Fruit fly (Drosophila melanogaster) whole organism, pupa: ENCODE data around the gene CG33965.
A peak's percentile ranks its signal among the peaks of the same experiment; 100 is the strongest.

Experiments
- CG10348 ChIP-seq: fragments of 200-800 bp; sonication (Bioruptor generic); IDR thresholded peaks from 2 replicates; pipeline ENCODE4 v1.3.6; 2022; ENCODE audit warnings: missing biosample characterization, missing genetic modification characterization
- CG12605 ChIP-seq: fragments of 200-800 bp; sonication (Bioruptor generic); IDR thresholded peaks from 2 replicates; pipeline ENCODE4 v1.3.6; 2022; ENCODE audit warnings: missing biosample characterization, missing genetic modification characterization
- CG13204 ChIP-seq: fragments of 200-800 bp; sonication (Bioruptor generic); optimal IDR thresholded peaks from 2 replicates; lab custom pipeline; 2018; ENCODE audit warnings: missing biosample characterization, mild to moderate bottlenecking, missing genetic modification characterization, moderate library complexity
- CG14655 ChIP-seq: fragments of 200-800 bp; sonication (Bioruptor generic); optimal IDR thresholded peaks from 3 replicates; lab custom pipeline; 2017; ENCODE audit warnings: mild to moderate bottlenecking, missing biosample characterization, missing genetic modification reagents, missing genetic modification characterization
- CG15710 ChIP-seq: fragments of 200-800 bp; sonication (Bioruptor generic); optimal IDR thresholded peaks from 2 replicates; lab custom pipeline; 2018; ENCODE audit warnings: missing biosample characterization, mild to moderate bottlenecking, missing genetic modification characterization, moderate library complexity
- CG17806 ChIP-seq: fragments of 200-800 bp; sonication (Bioruptor generic); optimal IDR thresholded peaks from 2 replicates; lab custom pipeline; 2018; ENCODE audit warnings: missing biosample characterization, mild to moderate bottlenecking, missing genetic modification characterization, moderate library complexity
- CG32121 ChIP-seq: fragments of 200-800 bp; sonication (Bioruptor generic); IDR thresholded peaks from 2 replicates; pipeline ENCODE4 v1.3.6; 2022; ENCODE audit warnings: missing biosample characterization, missing genetic modification characterization
- CG34367 ChIP-seq: fragments of 200-800 bp; sonication (Bioruptor generic); optimal IDR thresholded peaks from 2 replicates; lab custom pipeline; 2018; ENCODE audit warnings: missing biosample characterization, mild to moderate bottlenecking, missing genetic modification characterization
- CG4496 ChIP-seq: fragments of 200-800 bp; sonication (Bioruptor generic); IDR thresholded peaks from 3 replicates; pipeline ENCODE4 v1.3.6; 2022; ENCODE audit warnings: missing biosample characterization, missing genetic modification characterization
- CG8159 ChIP-seq: fragments of 200-800 bp; sonication (Bioruptor generic); optimal IDR thresholded peaks from 3 replicates; lab custom pipeline; 2018; ENCODE audit warnings: missing biosample characterization, mild to moderate bottlenecking, missing genetic modification characterization, moderate library complexity
- CG8301 ChIP-seq: fragments of 200-800 bp; sonication (Bioruptor generic); optimal IDR thresholded peaks from 2 replicates; lab custom pipeline; 2018; ENCODE audit warnings: missing biosample characterization, mild to moderate bottlenecking, missing genetic modification characterization
- CG9948 ChIP-seq: fragments of 200-800 bp; sonication (Bioruptor generic); optimal IDR thresholded peaks from 2 replicates; lab custom pipeline; 2018; ENCODE audit warnings: missing biosample characterization, mild to moderate bottlenecking, missing genetic modification characterization, moderate library complexity
- D1 ChIP-seq: fragments of 200-800 bp; sonication (Bioruptor generic); optimal IDR thresholded peaks from 2 replicates; lab custom pipeline; 2018; ENCODE audit warnings: missing biosample characterization, mild to moderate bottlenecking, missing genetic modification characterization, moderate library complexity
- EcR ChIP-seq: fragments of 200-800 bp; sonication (Bioruptor generic); optimal IDR thresholded peaks from 3 replicates; lab custom pipeline; 2019; ENCODE audit warnings: missing biosample characterization, missing genetic modification characterization, mild to moderate bottlenecking, moderate library complexity, missing genetic modification reagents
- Ets98B ChIP-seq: fragments of 200-800 bp; sonication (Bioruptor generic); IDR thresholded peaks from 2 replicates; pipeline ENCODE4 v1.3.6; 2022; ENCODE audit warnings: missing biosample characterization, missing genetic modification characterization
- Pif1A ChIP-seq: fragments of 200-800 bp; sonication (Bioruptor generic); optimal IDR thresholded peaks from 3 replicates; lab custom pipeline; 2016; ENCODE audit warnings: missing biosample characterization, missing genetic modification characterization
- Pif1B ChIP-seq: fragments of 200-800 bp; sonication (Bioruptor generic); optimal IDR thresholded peaks from 3 replicates; lab custom pipeline; 2016; ENCODE audit warnings: missing biosample characterization, missing genetic modification characterization
- Snoo ChIP-seq: fragments of 200-800 bp; sonication (Bioruptor generic); optimal IDR thresholded peaks from 3 replicates; lab custom pipeline; 2017; ENCODE audit warnings: missing biosample characterization, mild to moderate bottlenecking, missing genetic modification characterization, inconsistent platforms
- fd96Ca ChIP-seq: fragments of 200-800 bp; sonication (Bioruptor generic); IDR thresholded peaks from 3 replicates; pipeline ENCODE4 v1.3.6; 2022; ENCODE audit warnings: missing biosample characterization, missing genetic modification characterization
- rn ChIP-seq: fragments of 200-800 bp; sonication (Bioruptor generic); IDR thresholded peaks from 2 replicates; pipeline ENCODE4 v1.3.6; 2022; ENCODE audit warnings: missing biosample characterization, missing genetic modification characterization

CG33965 gene

dm6 chr3L:1200357-1201051 is 32.2 kb upstream of the CG33965 start, which contains the start of gene mwh:
Gene mwh, plus strand, starts transcription at chr3L:1200786.
- TF ChIP-seq CG8159 (tag; lab: Kevin White, UChicago): no peak
- no peak; the same call in 1 of the 2 replicates for TF ChIP-seq CG10348 (GFP tag; lab: Robert Waterston, UW)
- peak; percentile 41 for TF ChIP-seq CG8301 (tag; lab: Kevin White, UChicago)
- peak; percentile 31 for TF ChIP-seq CG14655 (GFP tag; lab: Kevin White, UChicago)

- TF ChIP-seq CG4496 (GFP tag; lab: Robert Waterston, UW): no peak
- TF ChIP-seq CG34367 (tag; lab: Kevin White, UChicago): no peak
- TF ChIP-seq CG10348 (GFP tag; lab: Robert Waterston, UW): no peak
- TF ChIP-seq fd96Ca (GFP tag; lab: Robert Waterston, UW): no peak
- TF ChIP-seq CG32121 (GFP tag; lab: Robert Waterston, UW): no peak
- no peak for TF ChIP-seq CG12605 (GFP tag; lab: Robert Waterston, UW)
- TF ChIP-seq D1: no peak
- no peak for TF ChIP-seq CG9948 (tag; lab: Kevin White, UChicago)
- TF ChIP-seq rn: no peak
- no peak for TF ChIP-seq Snoo (tag; lab: Kevin White, UChicago)
- no peak for TF ChIP-seq CG13204 (GFP tag; lab: Kevin White, UChicago)
- no peak for TF ChIP-seq Pif1A
- no peak for TF ChIP-seq CG8301 (tag; lab: Kevin White, UChicago)
- no peak for TF ChIP-seq CG17806 (tag; lab: Kevin White, UChicago)
Measured at dm6 chr3L:1202588-1203195, 30.0 kb upstream of the CG33965 start, which contains the start of gene meep. Gene meep, minus strand, starts transcription at chr3L:1203036.

- no peak for TF ChIP-seq CG34367 (tag; lab: Kevin White, UChicago)
- peak; percentile 52; the same call in 2 of the 3 replicates for TF ChIP-seq CG4496 (GFP tag; lab: Robert Waterston, UW)
- no peak for TF ChIP-seq CG17806 (tag; lab: Kevin White, UChicago)
Measured at dm6 chr3L:1203855-1204431, 28.7 kb upstream of the CG33965 start.

- TF ChIP-seq CG8301 (tag; lab: Kevin White, UChicago) (peak; percentile 30), CG14655 (GFP tag; lab: Kevin White, UChicago) (peak; percentile 51), CG8159 (tag; lab: Kevin White, UChicago) (peak; percentile 55), rn (no peak), CG9948 (tag; lab: Kevin White, UChicago) (peak; percentile 30), CG13204 (GFP tag; lab: Kevin White, UChicago) (peak; percentile 21), Pif1A (peak; percentile 6), EcR (peak; percentile 82), fd96Ca (GFP tag; lab: Robert Waterston, UW) (peak; percentile 38; the same call in 1 of the 3 replicates), CG4496 (GFP tag; lab: Robert Waterston, UW) (no peak), CG17806 (tag; lab: Kevin White, UChicago) (peak; percentile 8), CG32121 (GFP tag; lab: Robert Waterston, UW) (no peak), Ets98B (GFP tag; lab: Robert Waterston, UW) (no peak), CG15710 (tag; lab: Kevin White, UChicago) (peak; percentile 54)
- TF ChIP-seq, all 21 proteins: peak for 10
Measured at dm6 chr3L:1204674-1205547, 27.8 kb upstream of the CG33965 start, which contains the start of gene CG9119. Gene CG9119, minus strand, starts transcription at chr3L:1204795.

dm6 chr3L:1206682-1207421 is 25.8 kb upstream of the CG33965 start, which contains the start of gene LysB:
Gene LysB, plus strand, starts transcription at chr3L:1207371.
- no peak for TF ChIP-seq EcR
- no peak for TF ChIP-seq Pif1B (GFP tag; lab: Kevin White, UChicago)
- TF ChIP-seq CG10348 (GFP tag; lab: Robert Waterston, UW): no peak
- no peak for TF ChIP-seq CG15710 (tag; lab: Kevin White, UChicago)
- TF ChIP-seq fd96Ca (GFP tag; lab: Robert Waterston, UW): no peak
- TF ChIP-seq CG4496 (GFP tag; lab: Robert Waterston, UW): no peak
